Fruit fly (Drosophila melanogaster): Measurements from ENCODE around the gene Elo68beta.

Elo68beta gene

DNA sequence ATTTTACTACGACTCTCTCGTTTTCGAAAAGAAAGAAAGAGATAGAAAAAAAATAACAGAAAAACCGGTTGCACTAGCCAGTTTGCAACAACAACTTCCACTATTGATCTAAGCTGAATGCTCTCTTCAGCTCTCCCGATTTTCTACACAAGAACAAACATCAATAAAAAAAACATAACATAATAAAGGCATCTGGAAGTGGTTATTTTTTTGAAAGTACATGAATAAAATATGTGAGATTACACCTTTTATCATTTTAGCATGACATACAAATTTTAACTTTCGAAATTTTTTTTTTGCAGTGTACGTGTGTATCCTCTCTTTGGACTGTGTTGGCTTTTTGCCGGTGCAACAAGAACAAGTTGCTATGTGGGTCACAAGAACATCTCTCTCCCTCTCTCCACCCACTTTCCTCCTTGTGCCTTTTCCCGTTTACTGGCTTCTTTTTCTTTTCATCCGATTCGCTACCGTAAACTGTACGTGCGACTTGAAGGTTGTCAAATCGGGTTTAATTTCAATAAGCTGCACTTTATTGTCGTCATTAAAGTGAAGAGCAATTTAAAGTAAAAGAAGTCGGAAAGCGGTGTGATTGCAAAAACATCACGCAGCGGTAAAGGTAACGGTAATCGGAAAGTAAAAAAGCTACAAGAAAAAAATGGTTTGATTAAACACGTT, 16.8 kb downstream of the Elo68beta start (continued):
- TF ChIP-seq ranshi (GFP tag; IDR thresholded peaks at IDR 0.05) (peak; percentile 96), CG6813 (GFP tag; optimal IDR thresholded peaks at IDR 0.05) (peak; percentile 93), pho (GFP tag; optimal IDR thresholded peaks at IDR 0.05) (peak; percentile 90), CG4360 (GFP tag; IDR thresholded peaks at IDR 0.05) (peak; percentile 86), row (GFP tag; IDR thresholded peaks at IDR 0.05) (peak; percentile 97), CG2678 (tag; optimal IDR thresholded peaks at IDR 0.05) (peak; percentile 97), gcm (GFP tag; optimal IDR thresholded peaks at IDR 0.05) (peak; percentile 97), CG17829 (tag; optimal IDR thresholded peaks at IDR 0.05) (peak; percentile 97), CG10959 (GFP tag; IDR thresholded peaks at IDR 0.05) (peak; percentile 95), Bteb2 (GFP tag; optimal IDR thresholded peaks at IDR 0.05) (peak; percentile 94), crp (GFP tag; optimal IDR thresholded peaks at IDR 0.05) (peak in 1 of 2 experiments; percentile 63)

DNA sequence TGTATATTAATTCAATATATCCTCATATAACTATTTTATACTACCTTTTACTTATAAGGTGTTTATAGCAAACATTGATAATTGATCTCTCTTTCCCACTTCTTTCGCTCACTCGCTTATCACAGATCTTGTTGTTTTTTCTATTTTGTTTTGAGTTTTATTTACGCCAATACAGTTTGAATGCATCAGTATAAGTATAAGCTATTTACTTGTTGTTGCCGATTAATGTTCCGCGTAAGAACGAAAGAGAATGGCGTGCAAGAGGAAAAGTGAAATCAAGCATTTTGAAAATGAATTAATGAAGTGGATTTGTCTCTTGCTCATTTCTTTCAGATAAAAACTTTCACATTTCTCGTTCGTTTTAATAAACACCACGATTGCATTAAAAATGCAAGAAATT, 17.9 kb downstream of the Elo68beta start:
- TF ChIP-seq ara (GFP tag; IDR thresholded peaks at IDR 0.05) = no peak
- TF ChIP-seq E2f2 (GFP tag; IDR thresholded peaks at IDR 0.05) = no peak
- peak; percentile 83 for TF ChIP-seq Blimp-1 (GFP tag; optimal IDR thresholded peaks at IDR 0.05)
- no peak for TF ChIP-seq C15 (GFP tag; IDR thresholded peaks at IDR 0.05)
- TF ChIP-seq gcm (GFP tag; optimal IDR thresholded peaks at IDR 0.05) = no peak
- no peak for TF ChIP-seq lmd (GFP tag; IDR thresholded peaks at IDR 0.05)
- TF ChIP-seq CG11560 (tag; IDR thresholded peaks at IDR 0.05) = no peak
- TF ChIP-seq CG17328 (GFP tag; IDR thresholded peaks at IDR 0.05) = no peak
- no peak for TF ChIP-seq CG33557 (GFP tag; optimal IDR thresholded peaks at IDR 0.05)
- TF ChIP-seq CG18599 (GFP tag; optimal IDR thresholded peaks at IDR 0.05) = no peak
- no peak for TF ChIP-seq Usf (GFP tag; optimal IDR thresholded peaks at IDR 0.05)
- no peak for TF ChIP-seq hth (optimal IDR thresholded peaks at IDR 0.05)
- TF ChIP-seq nom (GFP tag; optimal IDR thresholded peaks at IDR 0.05) = peak; percentile 10
- peak; percentile 73 for TF ChIP-seq grn (GFP tag; optimal IDR thresholded peaks at IDR 0.05)
- no peak for TF ChIP-seq CG17361 (GFP tag; IDR thresholded peaks at IDR 0.05)
- peak; percentile 25 for TF ChIP-seq cg (GFP tag; optimal IDR thresholded peaks at IDR 0.05)
- TF ChIP-seq bab2 (GFP tag; optimal IDR thresholded peaks at IDR 0.05) = no peak

DNA sequence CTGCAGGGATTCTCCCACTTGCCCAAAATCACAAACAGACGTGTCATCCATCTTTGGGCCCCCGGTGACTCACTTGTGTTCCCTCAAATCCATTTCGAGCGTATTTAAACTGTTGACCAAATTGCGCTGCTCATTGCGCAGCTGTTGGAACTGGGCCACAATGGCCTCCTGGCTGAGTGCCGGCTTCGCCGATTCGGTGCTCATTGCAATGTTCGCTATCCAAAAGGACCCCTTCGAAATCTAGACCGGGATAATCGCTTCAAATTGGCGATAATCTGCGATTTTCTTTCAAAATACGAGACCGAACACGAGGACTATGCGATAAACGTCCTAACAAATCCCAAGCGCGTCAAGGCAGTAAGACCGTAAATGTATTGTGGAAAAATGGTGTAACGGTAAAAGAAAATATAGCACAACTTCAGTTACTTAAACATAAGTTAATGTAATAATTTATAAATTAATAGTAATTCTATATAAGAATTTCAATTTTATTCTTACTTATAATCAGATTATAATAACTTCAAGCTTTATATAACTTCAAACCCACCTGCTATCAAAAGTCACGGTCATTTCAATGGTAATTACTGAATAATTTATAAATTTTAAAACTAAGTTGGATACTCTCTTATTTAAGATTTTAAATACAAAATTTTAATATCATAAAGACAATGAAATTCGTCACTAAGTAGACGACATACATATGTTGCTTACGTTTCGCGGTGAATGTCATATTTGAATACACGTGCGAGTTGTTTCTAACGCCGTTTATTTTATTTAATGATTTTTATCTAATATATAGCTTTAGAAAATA, 27.2 kb downstream of the Elo68beta start, which contains the start of the genes Pfdn2 and Noc1:
Gene Pfdn2 (minus strand): TSS at position 346 of the 811 bp plus-strand sequence.
Gene Noc1 (plus strand): TSS at position 727 of the 811 bp plus-strand sequence.
- TF ChIP-seq fu2 (GFP tag; optimal IDR thresholded peaks at IDR 0.05) (no peak), Dad (GFP tag; optimal IDR thresholded peaks at IDR 0.05) (no peak), ara (GFP tag; IDR thresholded peaks at IDR 0.05) (peak; percentile 9; the same call in 1 of the 2 replicates), Mrtf (GFP tag; IDR thresholded peaks at IDR 0.05) (no peak), CG18764 (GFP tag; optimal IDR thresholded peaks at IDR 0.05) (no peak), CG3407 (GFP tag; optimal IDR thresholded peaks at IDR 0.05) (no peak), CG1792 (GFP tag; optimal IDR thresholded peaks at IDR 0.05) (no peak), eyg (GFP tag; optimal IDR thresholded peaks at IDR 0.05) (no peak), sim (GFP tag; IDR thresholded peaks at IDR 0.05) (no peak), MTF-1 (GFP tag; optimal IDR thresholded peaks at IDR 0.05; ENCODE audit: borderline replicate concordance) (no peak), Gug (GFP tag; IDR thresholded peaks at IDR 0.05) (0 out of 4 replicates have a peak, but pooled peaks have one; percentile 33), ro (GFP tag; IDR thresholded peaks at IDR 0.05) (no peak), Atf6 (GFP tag; IDR thresholded peaks at IDR 0.05) (no peak), knrl (GFP tag; IDR thresholded peaks at IDR 0.05; ENCODE audit: partially characterized antibody) (no peak), dpn (GFP tag; optimal IDR thresholded peaks at IDR 0.05) (peak in 1 of 2 experiments; percentile 67), Rx (GFP tag; IDR thresholded peaks at IDR 0.05) (no peak), CG12659 (GFP tag; optimal IDR thresholded peaks at IDR 0.05) (peak; percentile 74), Hmx (GFP tag; optimal IDR thresholded peaks at IDR 0.05) (no peak), luna (GFP tag; optimal IDR thresholded peaks at IDR 0.05) (no peak), tap (tag; optimal IDR thresholded peaks at IDR 0.05) (no peak), esg (GFP tag; conservative IDR thresholded peaks at IDR 0.05) (peak; percentile 44; the same call in 1 of the 2 replicates), CG8944 (GFP tag; optimal IDR thresholded peaks at IDR 0.05) (no peak)
